ENCODE assay signal across 1 fruit fly cellular context in genomic region chr3L:22741389-22742120, dm6.
TF ChIP-seq lines count a peak whose summit lies in the region.

TSS of gene CG7369 (plus strand) at chr3L:22741793.

TF ChIP-seq in whole organism, embryonic, 481 proteins besides CTCF, POLR2A, EP300 and RAD21 (continued from another document):
- TF ChIP-seq gcm (GFP tag; optimal IDR thresholded peaks at IDR 0.05; lab: Kevin White, UChicago) (peak; percentile 55), CG1602 (GFP tag; optimal IDR thresholded peaks at IDR 0.05; lab: Kevin White, UChicago) (peak; percentile 87), so (GFP tag; IDR thresholded peaks at IDR 0.05; lab: Robert Waterston, UW) (peak; percentile 54; the same call in 1 of the 3 replicates), CG11504 (tag; optimal IDR thresholded peaks at IDR 0.05; lab: Kevin White, UChicago) (peak; percentile 82), sna (GFP tag; IDR thresholded peaks at IDR 0.05; lab: Robert Waterston, UW; ENCODE audit: partially characterized antibody) (peak; percentile 85), CG7556 (GFP tag; optimal IDR thresholded peaks at IDR 0.05; lab: Kevin White, UChicago) (peak; percentile 87), CG11695 (GFP tag; IDR thresholded peaks at IDR 0.05; lab: Robert Waterston, UW) (peak; percentile 75), ci (GFP tag; IDR thresholded peaks at IDR 0.05; lab: Robert Waterston, UW) (peak; percentile 78), br (optimal IDR thresholded peaks at IDR 0.05; lab: Kevin White, UChicago) (no peak), HmgZ (tag; optimal IDR thresholded peaks at IDR 0.05; lab: Kevin White, UChicago) (peak; percentile 88), CG3847 (GFP tag; IDR thresholded peaks at IDR 0.05; lab: Robert Waterston, UW) (peak; percentile 91), CG13287 (GFP tag; IDR thresholded peaks at IDR 0.05; lab: Robert Waterston, UW; ENCODE audit: partially characterized antibody) (peak; percentile 81), hth (optimal IDR thresholded peaks at IDR 0.05; lab: Kevin White, UChicago) (no peak), CG6854 (GFP tag; optimal IDR thresholded peaks at IDR 0.05; lab: Kevin White, UChicago) (peak; percentile 24), CG31441 (GFP tag; IDR thresholded peaks at IDR 0.05; lab: Robert Waterston, UW) (peak; percentile 78), caup (GFP tag; optimal IDR thresholded peaks at IDR 0.05; lab: Kevin White, UChicago; ENCODE audit: severe bottlenecking) (peak; percentile 84), Atf-2 (GFP tag; optimal IDR thresholded peaks at IDR 0.05; lab: Kevin White, UChicago) (peak; percentile 37), CG13296 (GFP tag; optimal IDR thresholded peaks at IDR 0.05; lab: Kevin White, UChicago) (peak; percentile 71), CG10321 (GFP tag; IDR thresholded peaks at IDR 0.05; lab: Robert Waterston, UW) (no peak), Chrac-16 (GFP tag; optimal IDR thresholded peaks at IDR 0.05; lab: Kevin White, UChicago) (peak; percentile 89), sc (optimal IDR thresholded peaks at IDR 0.05; lab: Kevin White, UChicago) (no peak), sc (GFP tag; optimal IDR thresholded peaks at IDR 0.05; lab: Kevin White, UChicago) (peak; percentile 76), dati (GFP tag; IDR thresholded peaks at IDR 0.05; lab: Robert Waterston, UW) (no peak), Fer2 (tag; optimal IDR thresholded peaks at IDR 0.05; lab: Kevin White, UChicago) (peak; percentile 70), Gsc (GFP tag; IDR thresholded peaks at IDR 0.05; lab: Robert Waterston, UW) (0 out of 2 replicates have a peak, but pooled peaks have one; percentile 32), CG32767 (GFP tag; IDR thresholded peaks at IDR 0.05; lab: Robert Waterston, UW) (peak; percentile 59), hb (GFP tag; IDR thresholded peaks at IDR 0.05; lab: Robert Waterston, UW; ENCODE audit: partially characterized antibody) (peak; percentile 44; the same call in 2 of the 3 replicates), CG16863 (GFP tag; optimal IDR thresholded peaks at IDR 0.05; lab: Kevin White, UChicago) (peak; percentile 63), kah (GFP tag; optimal IDR thresholded peaks at IDR 0.05; lab: Kevin White, UChicago) (no peak), lbe (GFP tag; optimal IDR thresholded peaks at IDR 0.05; lab: Kevin White, UChicago) (peak; percentile 92), chn (GFP tag; optimal IDR thresholded peaks at IDR 0.05; lab: Kevin White, UChicago) (peak; percentile 81), pan (optimal IDR thresholded peaks at IDR 0.05; lab: Kevin White, UChicago) (no peak), pan (GFP tag; optimal IDR thresholded peaks at IDR 0.05 in 1 of 2, IDR thresholded peaks at IDR 0.05 in 1 of 2) (peak in 1 of 2 experiments; percentile 74), D (optimal IDR thresholded peaks at IDR 0.05; lab: Kevin White, UChicago) (no peak), D (GFP tag; optimal IDR thresholded peaks at IDR 0.05; lab: Kevin White, UChicago) (peak; percentile 81), vvl (GFP tag; IDR thresholded peaks at IDR 0.05; lab: Robert Waterston, UW) (peak; percentile 82), CG2889 (GFP tag; IDR thresholded peaks at IDR 0.05; lab: Robert Waterston, UW) (peak; percentile 70; the same call in 1 of the 3 replicates), psq (GFP tag; optimal IDR thresholded peaks at IDR 0.05; lab: Kevin White, UChicago) (peak; percentile 56), CG11093 (GFP tag; IDR thresholded peaks at IDR 0.05; lab: Robert Waterston, UW) (peak; percentile 66; the same call in 2 of the 3 replicates), hbn (GFP tag; IDR thresholded peaks at IDR 0.05; lab: Robert Waterston, UW; ENCODE audit: partially characterized antibody) (peak; percentile 67), vnd (GFP tag; IDR thresholded peaks at IDR 0.05; lab: Robert Waterston, UW; ENCODE audit: partially characterized antibody) (peak; percentile 69; the same call in 2 of the 3 replicates), CG4707 (GFP tag; optimal IDR thresholded peaks at IDR 0.05; lab: Kevin White, UChicago) (no peak), amos (GFP tag; IDR thresholded peaks at IDR 0.05; lab: Robert Waterston, UW; ENCODE audit: partially characterized antibody) (peak; percentile 63), NK7.1 (GFP tag; optimal IDR thresholded peaks at IDR 0.05; lab: Kevin White, UChicago) (peak; percentile 32)
